Worm (Caenorhabditis elegans) whole organism, L4/young adult: Measurements from ENCODE around the gene Y51H4A.936.
A peak's percentile ranks its signal among the peaks of the same experiment; 100 is the strongest.
"Not testable (repeated sequence)": the region's sequence is repeated elsewhere in the genome, so short reads cannot be mapped to it uniquely, and the experiment has no call there.

Experiments used
- W03F9.2 ChIP-seq: fragments of 150-350 bp; optimal IDR thresholded peaks from 2 replicates; lab custom pipeline; 2014; ENCODE audit warnings: missing biosample characterization, missing genetic modification characterization
- dao-5 ChIP-seq: sonication (generic microtip); optimal IDR thresholded peaks from 2 replicates; lab custom pipeline; 2016; ENCODE audit warnings: missing genotype, missing genetic modification characterization, moderate library complexity, missing compliant biosample characterization
- him-1 ChIP-seq: sonication (generic microtip); optimal IDR thresholded peaks from 2 replicates; lab custom pipeline; 2016; ENCODE audit warnings: missing genotype, missing genetic modification reagents, missing genetic modification characterization, missing compliant biosample characterization

The Y51H4A.936 gene

ce11 chrIV:16629090-16629489 lies at the start of gene Y51H4A.936:
Y51H4A.936 (plus strand) TSS chrIV:16629390.
- TF ChIP-seq him-1 (tag; lab: Kevin White, UChicago) = no peak
- no peak for TF ChIP-seq W03F9.2 (tag; lab: Kevin White, UChicago)

- TF ChIP-seq him-1 (tag; lab: Kevin White, UChicago) (no peak), dao-5 (no peak), W03F9.2 (tag; lab: Kevin White, UChicago) (no peak)
These were observed 27.6 kb upstream of the Y51H4A.936 start for ce11 chrIV:16601599-16601998.

ce11 chrIV:16602676-16603075 lies 26.5 kb upstream of the Y51H4A.936 start, which contains the start of gene col-137:
col-137 (minus strand) TSS chrIV:16602776.
- TF ChIP-seq dao-5 (no peak), him-1 (tag; lab: Kevin White, UChicago) (no peak), W03F9.2 (tag; lab: Kevin White, UChicago) (no peak)

- TF ChIP-seq dao-5 = no peak
- TF ChIP-seq W03F9.2 (tag; lab: Kevin White, UChicago) = no peak
- TF ChIP-seq him-1 (tag; lab: Kevin White, UChicago) = no peak
These were observed 6.7 kb upstream of the Y51H4A.936 start for ce11 chrIV:16622522-16622921.

ce11 chrIV:16625909-16626308 lies 3.3 kb upstream of the Y51H4A.936 start, which contains the start of gene fip-7:
fip-7 (plus strand) TSS chrIV:16626209.
- TF ChIP-seq him-1 (tag; lab: Kevin White, UChicago); dao-5; W03F9.2 (tag; lab: Kevin White, UChicago): not testable (repeated sequence)

- TF ChIP-seq W03F9.2 (tag; lab: Kevin White, UChicago) (no peak), dao-5 (no peak), him-1 (tag; lab: Kevin White, UChicago) (no peak)
These were observed 1.5 kb upstream of the Y51H4A.936 start, which contains the start of gene fipr-28 for ce11 chrIV:16627676-16628075. fipr-28 (plus strand) TSS chrIV:16627976.

- TF ChIP-seq him-1 (tag; lab: Kevin White, UChicago) (no peak), dao-5 (no peak), W03F9.2 (tag; lab: Kevin White, UChicago) (no peak)
These were observed 625 bp downstream of the Y51H4A.936 start for ce11 chrIV:16629815-16630214.

ce11 chrIV:16630622-16631021 lies 1.4 kb downstream of the Y51H4A.936 start, which contains the start of gene fipr-27:
fipr-27 (plus strand) TSS chrIV:16630922.
- TF ChIP-seq dao-5 (no peak), him-1 (tag; lab: Kevin White, UChicago) (no peak), W03F9.2 (tag; lab: Kevin White, UChicago) (no peak)

- TF ChIP-seq him-1 (tag; lab: Kevin White, UChicago) (no peak), dao-5 (no peak), W03F9.2 (tag; lab: Kevin White, UChicago) (no peak)
These were observed 14.6 kb downstream of the Y51H4A.936 start for ce11 chrIV:16643782-16644181.

- TF ChIP-seq him-1 (tag; lab: Kevin White, UChicago) = no peak
- no peak for TF ChIP-seq dao-5
- TF ChIP-seq W03F9.2 (tag; lab: Kevin White, UChicago) = no peak
These were observed 16.5 kb downstream of the Y51H4A.936 start for ce11 chrIV:16645492-16646191.

ce11 chrIV:16646192-16646544 lies 17.0 kb downstream of the Y51H4A.936 start, which contains the start of gene Y51H4A.13:
Y51H4A.13 (minus strand) TSS chrIV:16646373.
- not testable (repeated sequence) for TF ChIP-seq W03F9.2 (tag; lab: Kevin White, UChicago); him-1 (tag; lab: Kevin White, UChicago); dao-5

ce11 chrIV:16655783-16656182 lies 26.6 kb downstream of the Y51H4A.936 start, which contains the start of gene set-26:
set-26 (minus strand) TSS chrIV:16655883.
- TF ChIP-seq him-1 (tag; lab: Kevin White, UChicago); dao-5; W03F9.2 (tag; lab: Kevin White, UChicago): not testable (repeated sequence)

- TF ChIP-seq W03F9.2 (tag; lab: Kevin White, UChicago) (peak; percentile 92), dao-5 (no peak), him-1 (tag; lab: Kevin White, UChicago) (peak; percentile 46)
These were observed 27.0 kb downstream of the Y51H4A.936 start, which contains the start of gene tsr-2 for ce11 chrIV:16656232-16656631. tsr-2 (plus strand) TSS chrIV:16656613.

ce11 chrIV:16657488-16657982 lies 28.3 kb downstream of the Y51H4A.936 start:
- TF ChIP-seq him-1 (tag; lab: Kevin White, UChicago) (no peak), dao-5 (no peak), W03F9.2 (tag; lab: Kevin White, UChicago) (no peak)
